Worm (Caenorhabditis elegans): ENCODE results near the gene kin-30.

kin-30 gene

DNA sequence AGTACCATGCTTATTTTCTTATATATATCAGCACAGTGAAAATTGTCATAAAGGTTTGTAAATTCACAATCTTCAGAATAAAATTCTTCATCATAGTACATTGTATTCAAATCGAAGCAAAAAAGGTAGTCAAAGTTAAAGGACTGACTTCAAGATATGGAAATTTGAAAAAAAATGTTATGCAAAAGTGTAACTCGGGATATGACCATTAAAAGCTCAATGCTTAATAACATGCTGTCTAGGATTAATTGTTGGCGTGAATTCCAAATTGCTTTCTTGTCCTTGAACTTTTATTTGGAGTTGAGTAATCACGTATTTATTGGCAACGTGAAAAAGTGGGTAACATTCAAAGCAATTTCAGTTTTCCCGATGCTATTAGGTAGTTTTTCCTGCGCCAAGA, 30.2 kb downstream of the kin-30 start, which contains the start of gene srw-16:
TSS of gene srw-16 (minus strand) at position 101 of the 400 bp plus-strand sequence.
- no peak for TF ChIP-seq snu-23 (GFP tag; optimal IDR thresholded peaks at IDR 0.05)
- TF ChIP-seq lsy-2 (tag; optimal IDR thresholded peaks at IDR 0.05): no peak
- TF ChIP-seq unc-98 (GFP tag; IDR thresholded peaks at IDR 0.05): no peak
- no peak for TF ChIP-seq efl-1 (optimal IDR thresholded peaks at IDR 0.05)
- no peak for TF ChIP-seq efl-1 (GFP tag; optimal IDR thresholded peaks at IDR 0.05 in 1 of 2)
- no peak for TF ChIP-seq nhr-47 (tag; optimal IDR thresholded peaks at IDR 0.05)
- no peak for TF ChIP-seq lin-13 (GFP tag; optimal IDR thresholded peaks at IDR 0.05)
- TF ChIP-seq C04F5.9 (tag; optimal IDR thresholded peaks at IDR 0.05): no peak
- no peak for TF ChIP-seq dsc-1 (tag; optimal IDR thresholded peaks at IDR 0.05)
- TF ChIP-seq rnt-1 (tag; optimal IDR thresholded peaks at IDR 0.05): no peak
- TF ChIP-seq tbx-2 (tag; optimal IDR thresholded peaks at IDR 0.05): no peak
- TF ChIP-seq swsn-7 (tag; optimal IDR thresholded peaks at IDR 0.05): no peak
- no peak for TF ChIP-seq egl-13 (tag; optimal IDR thresholded peaks at IDR 0.05)
- no peak for TF ChIP-seq nhr-85 (tag)

DNA sequence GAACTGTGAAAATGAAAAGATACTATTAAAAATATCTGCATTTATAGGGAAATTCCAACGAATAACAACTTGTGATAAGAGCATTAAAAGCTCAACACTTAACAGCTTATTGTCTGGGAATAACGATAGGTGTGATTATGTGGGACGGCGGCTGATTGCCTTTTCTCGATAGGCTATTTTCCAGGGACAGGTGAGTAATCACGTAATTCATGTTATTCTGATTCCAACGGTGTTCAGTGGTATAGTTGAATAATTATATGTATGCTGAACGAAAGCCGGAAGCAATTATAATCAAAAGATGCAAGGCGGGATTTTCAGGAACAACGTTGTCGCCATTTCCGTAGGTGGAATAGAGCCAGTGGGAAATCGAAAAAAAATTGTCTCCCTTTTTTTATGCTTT, 32.4 kb downstream of the kin-30 start, which contains the start of gene srw-17:
TSS of gene srw-17 (minus strand) at position 101 of the 400 bp plus-strand sequence.
- no peak for TF ChIP-seq nhr-28 (tag; optimal IDR thresholded peaks at IDR 0.05)
- TF ChIP-seq nhr-76 (tag; optimal IDR thresholded peaks at IDR 0.05): no peak
- no peak for TF ChIP-seq ceh-90 (tag; optimal IDR thresholded peaks at IDR 0.05)
- no peak for TF ChIP-seq dsc-1 (tag; optimal IDR thresholded peaks at IDR 0.05)
- no peak for TF ChIP-seq sptf-1 (tag; optimal IDR thresholded peaks at IDR 0.05)
- TF ChIP-seq xbp-1 (tag; optimal IDR thresholded peaks at IDR 0.05): no peak
- no peak for TF ChIP-seq lin-15B (tag; optimal IDR thresholded peaks at IDR 0.05)
- TF ChIP-seq fkh-4 (tag; optimal IDR thresholded peaks at IDR 0.05; ENCODE audit: borderline replicate concordance): no peak
- no peak for TF ChIP-seq unc-30 (tag; optimal IDR thresholded peaks at IDR 0.05)
- no peak for TF ChIP-seq grh-1 (GFP tag; IDR thresholded peaks at IDR 0.05)
- no peak for TF ChIP-seq hlh-4 (tag; optimal IDR thresholded peaks at IDR 0.05)
- no peak for TF ChIP-seq mab-9 (GFP tag; IDR thresholded peaks at IDR 0.05)
- TF ChIP-seq lin-13 (GFP tag; optimal IDR thresholded peaks at IDR 0.05): no peak
- no peak for TF ChIP-seq lir-3 (tag; optimal IDR thresholded peaks at IDR 0.05; ENCODE audit: poor library complexity)
- no peak for TF ChIP-seq nhr-71 (tag; optimal IDR thresholded peaks at IDR 0.05)
- TF ChIP-seq nhr-20 (tag; optimal IDR thresholded peaks at IDR 0.05): no peak
- no peak for TF ChIP-seq pax-3 (tag; optimal IDR thresholded peaks at IDR 0.05)
- TF ChIP-seq fos-1 (tag; optimal IDR thresholded peaks at IDR 0.05): no peak
- TF ChIP-seq unc-86 (tag; optimal IDR thresholded peaks at IDR 0.05): no peak
- no peak for TF ChIP-seq nhr-77 (tag; optimal IDR thresholded peaks at IDR 0.05)

DNA sequence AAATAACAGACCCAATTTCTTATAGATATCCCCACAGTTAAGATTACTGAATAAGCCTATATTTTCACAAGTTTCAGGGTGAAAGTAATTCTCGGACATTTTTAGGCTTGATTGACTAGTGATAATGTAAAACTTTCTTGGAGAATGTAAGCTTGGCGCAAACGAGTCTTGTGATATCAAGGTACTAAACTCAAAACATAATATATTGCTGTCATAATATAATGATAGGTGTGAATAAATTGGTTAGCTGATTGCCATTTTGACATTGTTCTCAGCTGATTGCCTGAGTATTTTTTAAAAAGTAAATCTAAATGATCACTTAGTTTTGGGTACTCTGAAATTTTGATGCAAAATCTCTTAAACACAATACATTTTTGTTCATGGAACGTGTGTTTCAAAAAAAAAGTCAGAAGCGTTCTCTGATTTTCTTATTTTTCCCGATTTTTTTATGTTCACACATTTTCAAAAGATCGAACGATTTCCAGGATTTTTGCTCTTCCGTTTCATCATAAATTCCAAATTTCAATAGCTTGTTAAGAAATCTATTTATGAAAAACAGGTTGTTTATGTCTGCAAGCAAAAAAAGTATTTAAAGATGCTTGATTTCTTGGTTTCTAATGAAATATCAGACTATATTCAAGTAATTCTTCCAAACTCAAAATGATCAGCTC, 36.9 kb downstream of the kin-30 start, which contains the start of the genes srw-19 and srx-51:
TSS of gene srw-19 (minus strand) at position 101 of the 671 bp plus-strand sequence.
TSS of gene srx-51 (plus strand) at position 621 of the 671 bp plus-strand sequence.
- TF ChIP-seq hpl-2 (GFP tag; optimal IDR thresholded peaks at IDR 0.05) (no peak), snpc-4 (tag; optimal IDR thresholded peaks at IDR 0.05) (no peak), grh-1 (GFP tag; IDR thresholded peaks at IDR 0.05) (no peak), aha-1 (tag; optimal IDR thresholded peaks at IDR 0.05) (no peak), F16B12.6 (tag; optimal IDR thresholded peaks at IDR 0.05) (no peak), nhr-12 (tag; optimal IDR thresholded peaks at IDR 0.05) (no peak), lin-14 (GFP tag; optimal IDR thresholded peaks at IDR 0.05) (no peak), fkh-10 (GFP tag; optimal IDR thresholded peaks at IDR 0.05) (no peak), tbx-2 (tag; optimal IDR thresholded peaks at IDR 0.05) (no peak), unc-86 (tag; optimal IDR thresholded peaks at IDR 0.05) (no peak), aly-2 (tag; optimal IDR thresholded peaks at IDR 0.05) (no peak), nhr-19 (GFP tag; conservative IDR thresholded peaks at IDR 0.05) (no peak), egl-13 (tag; optimal IDR thresholded peaks at IDR 0.05) (no peak), C16A3.4 (tag; optimal IDR thresholded peaks at IDR 0.05) (no peak), nhr-90 (tag; optimal IDR thresholded peaks at IDR 0.05; ENCODE audit: poor library complexity) (no peak), nhr-84 (tag; optimal IDR thresholded peaks at IDR 0.05) (no peak), elt-3 (tag; optimal IDR thresholded peaks at IDR 0.05) (no peak)
